Fruit fly (Drosophila melanogaster): ENCODE results near the gene CG17186.

CG17186 gene

dm6 chr3R:19890340-19890998, 13.2 kb upstream of the CG17186 start, which contains the start of gene CG4733 (continued):
- TF ChIP-seq sr (GFP tag; IDR thresholded peaks at IDR 0.05) = peak; percentile 66; the same call in 1 of the 3 replicates
- TF ChIP-seq CG30403 (GFP tag; optimal IDR thresholded peaks at IDR 0.05) = peak; percentile 31
- TF ChIP-seq CG10565 (GFP tag; optimal IDR thresholded peaks at IDR 0.05) = no peak
- 0 out of 2 replicates have a peak, but pooled peaks have one; percentile 10 for TF ChIP-seq Scr (GFP tag; IDR thresholded peaks at IDR 0.05; ENCODE audit: partially characterized antibody)
- TF ChIP-seq Dek (tag; optimal IDR thresholded peaks at IDR 0.05) = peak; percentile 19
- peak; percentile 43 for TF ChIP-seq gem (tag; optimal IDR thresholded peaks at IDR 0.05)
- TF ChIP-seq bcd (GFP tag; optimal IDR thresholded peaks at IDR 0.05) = peak; percentile 31
- no peak for TF ChIP-seq gt (GFP tag; IDR thresholded peaks at IDR 0.05)
- no peak for TF ChIP-seq Fer2 (tag; optimal IDR thresholded peaks at IDR 0.05)
- no peak for TF ChIP-seq CG12219 (GFP tag; optimal IDR thresholded peaks at IDR 0.05)
- TF ChIP-seq Aef1 (GFP tag; IDR thresholded peaks at IDR 0.05) = no peak
- TF ChIP-seq CG12155 (GFP tag; optimal IDR thresholded peaks at IDR 0.05) = peak; percentile 3
- TF ChIP-seq CG8281 (tag; optimal IDR thresholded peaks at IDR 0.05) = no peak
- TF ChIP-seq HHEX (GFP tag; optimal IDR thresholded peaks at IDR 0.05) = peak; percentile 30
- TF ChIP-seq Nf-YB (GFP tag; optimal IDR thresholded peaks at IDR 0.05) = peak; percentile 5
- TF ChIP-seq NFAT (GFP tag; IDR thresholded peaks at IDR 0.05) = no peak
- no peak for TF ChIP-seq hbn (GFP tag; IDR thresholded peaks at IDR 0.05; ENCODE audit: partially characterized antibody)
- TF ChIP-seq CG9932 (GFP tag; IDR thresholded peaks at IDR 0.05) = 0 out of 2 replicates have a peak, but pooled peaks have one; percentile 11
- TF ChIP-seq Rfx (GFP tag; IDR thresholded peaks at IDR 0.05) = no peak; the same call in 1 of the 2 replicates
- no peak for TF ChIP-seq Mad (GFP tag; optimal IDR thresholded peaks at IDR 0.05)
- TF ChIP-seq amos (GFP tag; IDR thresholded peaks at IDR 0.05; ENCODE audit: partially characterized antibody) = peak; percentile 22; the same call in 1 of the 2 replicates
- peak; percentile 67 for TF ChIP-seq Ets65A (GFP tag)
- TF ChIP-seq ato (GFP tag; IDR thresholded peaks at IDR 0.05; ENCODE audit: partially characterized antibody) = 0 out of 2 replicates have a peak, but pooled peaks have one; percentile 7
- 0 out of 2 replicates have a peak, but pooled peaks have one; percentile 17 for TF ChIP-seq bbx (GFP tag; IDR thresholded peaks at IDR 0.05; ENCODE audit: partially characterized antibody)
- peak; percentile 45 for TF ChIP-seq HLHmδ (GFP tag; optimal IDR thresholded peaks at IDR 0.05)
- TF ChIP-seq sisA (GFP tag; IDR thresholded peaks at IDR 0.05) = no peak
- TF ChIP-seq CG6175 (GFP tag; IDR thresholded peaks at IDR 0.05) = peak; percentile 41; the same call in 1 of the 3 replicates
- peak; percentile 44; the same call in 1 of the 2 replicates for TF ChIP-seq CG32532 (GFP tag; IDR thresholded peaks at IDR 0.05)
- peak; percentile 60 for TF ChIP-seq Jarid2 (GFP tag; optimal IDR thresholded peaks at IDR 0.05)
- no peak for TF ChIP-seq CG11696 (GFP tag; IDR thresholded peaks at IDR 0.05)
- peak in 1 of 2 experiments; percentile 49 for TF ChIP-seq Trl (optimal IDR thresholded peaks at IDR 0.05)
- TF ChIP-seq Trl (GFP tag; optimal IDR thresholded peaks at IDR 0.05) = no peak
- peak; percentile 96 for TF ChIP-seq chinmo (GFP tag; IDR thresholded peaks at IDR 0.05; ENCODE audit: partially characterized antibody)
- TF ChIP-seq PHDP (tag; optimal IDR thresholded peaks at IDR 0.05) = peak; percentile 10
- TF ChIP-seq CG3281 (GFP tag; optimal IDR thresholded peaks at IDR 0.05) = peak; percentile 7
- peak; percentile 79 for TF ChIP-seq CG12769 (tag; optimal IDR thresholded peaks at IDR 0.05)
- TF ChIP-seq sens (GFP tag) = peak; percentile 57
- no peak for TF ChIP-seq yki (optimal IDR thresholded peaks at IDR 0.05)
- TF ChIP-seq NK7.1 (GFP tag; optimal IDR thresholded peaks at IDR 0.05) = no peak
- TF ChIP-seq CG12659 (GFP tag; optimal IDR thresholded peaks at IDR 0.05) = peak; percentile 31
- TF ChIP-seq HLH4C (GFP tag; IDR thresholded peaks at IDR 0.05; ENCODE audit: partially characterized antibody) = no peak
- no peak for TF ChIP-seq oc (tag; optimal IDR thresholded peaks at IDR 0.05)
- TF ChIP-seq CG11504 (tag; optimal IDR thresholded peaks at IDR 0.05) = peak; percentile 24
- peak in 1 of 3 experiments; percentile 40 for TF ChIP-seq lola (GFP tag; optimal IDR thresholded peaks at IDR 0.05)
- 0 out of 3 replicates have a peak, but pooled peaks have one; percentile 15 for TF ChIP-seq CG34224 (GFP tag; IDR thresholded peaks at IDR 0.05; ENCODE audit: partially characterized antibody)
- TF ChIP-seq CG12071 (GFP tag; optimal IDR thresholded peaks at IDR 0.05) = no peak
- TF ChIP-seq aop (GFP tag; IDR thresholded peaks at IDR 0.05) = no peak
- peak; percentile 18 for TF ChIP-seq CG12391 (tag; optimal IDR thresholded peaks at IDR 0.05)
- TF ChIP-seq CG14050 (GFP tag; IDR thresholded peaks at IDR 0.05) = no peak

All from whole organism, embryonic.